In genomic region chrX:16298173-16298572, ce11 we compare ENCODE assay signal across 5 worm cellular contexts.
A peak's percentile ranks its signal among the peaks of the same experiment; 100 is the strongest.
TF ChIP-seq lines count a peak whose summit lies in the region.

No protein-coding gene starts in this region.

TF ChIP-seq in whole organism, L1 larva, 84 proteins besides CTCF, POLR2A, EP300 and RAD21 (continues in another document):
- TF ChIP-seq elt-2 (tag; optimal IDR thresholded peaks at IDR 0.05; lab: Kevin White, UChicago) (peak; percentile 29), nhr-85 (tag; lab: Kevin White, UChicago) (peak; percentile 76), dpl-1 (GFP tag; optimal IDR thresholded peaks at IDR 0.05; lab: Kevin White, UChicago) (peak in 1 of 3 experiments; percentile 6), ets-5 (GFP tag; IDR thresholded peaks at IDR 0.05; lab: Robert Waterston, UW) (no peak), nhr-90 (tag; optimal IDR thresholded peaks at IDR 0.05; lab: Kevin White, UChicago; ENCODE audit: poor library complexity) (peak; percentile 59), lin-15B (tag; optimal IDR thresholded peaks at IDR 0.05; lab: Kevin White, UChicago) (no peak), ama-1 (optimal IDR thresholded peaks at IDR 0.05; lab: Kevin White, UChicago) (no peak), mef-2 (tag; optimal IDR thresholded peaks at IDR 0.05; lab: Kevin White, UChicago) (no peak), vab-15 (tag; optimal IDR thresholded peaks at IDR 0.05; lab: Kevin White, UChicago) (no peak), pag-3 (tag; optimal IDR thresholded peaks at IDR 0.05; lab: Kevin White, UChicago; ENCODE audit: borderline replicate concordance, insufficient read depth) (no peak), ceh-82 (tag; optimal IDR thresholded peaks at IDR 0.05; lab: Kevin White, UChicago) (peak; percentile 44 to 70 (median 63)), fkh-4 (tag; optimal IDR thresholded peaks at IDR 0.05; lab: Kevin White, UChicago; ENCODE audit: borderline replicate concordance) (no peak), hpl-2 (GFP tag; optimal IDR thresholded peaks at IDR 0.05; lab: Kevin White, UChicago) (no peak), nhr-19 (GFP tag; conservative IDR thresholded peaks at IDR 0.05; lab: Robert Waterston, UW) (peak; percentile 69), lsy-2 (tag; optimal IDR thresholded peaks at IDR 0.05; lab: Kevin White, UChicago) (peak; percentile 49 to 53), nhr-20 (tag; optimal IDR thresholded peaks at IDR 0.05; lab: Kevin White, UChicago) (peak; percentile 75), xbp-1 (tag; optimal IDR thresholded peaks at IDR 0.05; lab: Kevin White, UChicago) (peak; percentile 48), ceh-8 (GFP tag; optimal IDR thresholded peaks at IDR 0.05; lab: Kevin White, UChicago) (no peak)

TF ChIP-seq in whole organism, L3 larva, 47 proteins besides CTCF, POLR2A, EP300 and RAD21 (continues in another document):
- TF ChIP-seq nhr-76 (tag; optimal IDR thresholded peaks at IDR 0.05; lab: Kevin White, UChicago): no peak
- no peak for TF ChIP-seq aly-2 (tag; optimal IDR thresholded peaks at IDR 0.05; lab: Kevin White, UChicago)
- TF ChIP-seq pqm-1 (tag; optimal IDR thresholded peaks at IDR 0.05; lab: Kevin White, UChicago): no peak
- TF ChIP-seq ceh-16 (tag; optimal IDR thresholded peaks at IDR 0.05; lab: Kevin White, UChicago): no peak
- TF ChIP-seq R02D3.7 (tag; optimal IDR thresholded peaks at IDR 0.05; lab: Kevin White, UChicago): no peak
- peak; percentile 52 for TF ChIP-seq tbx-2 (tag; optimal IDR thresholded peaks at IDR 0.05; lab: Kevin White, UChicago)
- no peak for TF ChIP-seq jun-1 (tag; optimal IDR thresholded peaks at IDR 0.05; lab: Kevin White, UChicago)
- TF ChIP-seq elt-2 (tag; optimal IDR thresholded peaks at IDR 0.05; lab: Kevin White, UChicago): peak; percentile 12
- peak; percentile 67 for TF ChIP-seq pha-4 (tag; optimal IDR thresholded peaks at IDR 0.05; lab: Kevin White, UChicago)
- peak; percentile 26 for TF ChIP-seq snpc-4 (tag; optimal IDR thresholded peaks at IDR 0.05; lab: Kevin White, UChicago)
- peak; percentile 39 for TF ChIP-seq ztf-4 (tag; optimal IDR thresholded peaks at IDR 0.05; lab: Kevin White, UChicago)
- TF ChIP-seq nfya-1 (tag; optimal IDR thresholded peaks at IDR 0.05; lab: Kevin White, UChicago; ENCODE audit: insufficient read depth): peak; percentile 34
- peak; percentile 92 for TF ChIP-seq hmg-11 (tag; optimal IDR thresholded peaks at IDR 0.05; lab: Kevin White, UChicago)
- no peak for TF ChIP-seq egl-27 (tag; optimal IDR thresholded peaks at IDR 0.05; lab: Kevin White, UChicago)
- no peak for TF ChIP-seq ztf-11 (tag; optimal IDR thresholded peaks at IDR 0.05; lab: Kevin White, UChicago)
- peak; percentile 65 for TF ChIP-seq nhr-43 (tag; optimal IDR thresholded peaks at IDR 0.05; lab: Kevin White, UChicago; ENCODE audit: poor library complexity, severe bottlenecking)
- TF ChIP-seq lin-39 (tag; optimal IDR thresholded peaks at IDR 0.05; lab: Kevin White, UChicago): peak; percentile 49
- TF ChIP-seq lsy-12 (tag; optimal IDR thresholded peaks at IDR 0.05; lab: Kevin White, UChicago): peak; percentile 46
- TF ChIP-seq mml-1 (tag; optimal IDR thresholded peaks at IDR 0.05; lab: Kevin White, UChicago): no peak

TF ChIP-seq in whole organism, early embryonic, 17 proteins besides CTCF, POLR2A, EP300 and RAD21:
- TF ChIP-seq F13C5.2 (tag; optimal IDR thresholded peaks at IDR 0.05; lab: Kevin White, UChicago) (peak; percentile 60), tbx-11 (GFP tag; IDR thresholded peaks at IDR 0.05; lab: Robert Waterston, UW) (peak; percentile 33; the same call in 1 of the 2 replicates), aly-1 (tag; optimal IDR thresholded peaks at IDR 0.05; lab: Kevin White, UChicago) (no peak), scrt-1 (GFP tag; IDR thresholded peaks at IDR 0.05; lab: Robert Waterston, UW) (0 out of 2 replicates have a peak, but pooled peaks have one; percentile 57), tbx-37 (GFP tag; conservative IDR thresholded peaks at IDR 0.05; lab: Robert Waterston, UW) (0 out of 2 replicates have a peak, but pooled peaks have one; percentile 40), tra-4 (tag; optimal IDR thresholded peaks at IDR 0.05; lab: Kevin White, UChicago) (no peak), flt-1 (GFP tag; IDR thresholded peaks at IDR 0.05; lab: Robert Waterston, UW) (no peak), hmbx-1 (tag; optimal IDR thresholded peaks at IDR 0.05; lab: Kevin White, UChicago) (no peak), pes-1 (GFP tag; IDR thresholded peaks at IDR 0.05; lab: Robert Waterston, UW) (peak; percentile 67)

TF ChIP-seq in whole organism, midembryonic, 9 proteins besides CTCF, POLR2A, EP300 and RAD21:
- no peak for TF ChIP-seq ztf-29 (GFP tag; IDR thresholded peaks at IDR 0.05; lab: Robert Waterston, UW)
- TF ChIP-seq flt-1 (GFP tag; IDR thresholded peaks at IDR 0.05; lab: Robert Waterston, UW): 0 out of 2 replicates have a peak, but pooled peaks have one; percentile 19
- peak; percentile 6 for TF ChIP-seq cog-1 (tag; optimal IDR thresholded peaks at IDR 0.05; lab: Kevin White, UChicago)
- 0 out of 2 replicates have a peak, but pooled peaks have one; percentile 24 for TF ChIP-seq tab-1 (GFP tag; IDR thresholded peaks at IDR 0.05; lab: Robert Waterston, UW)
- TF ChIP-seq klf-2 (GFP tag; conservative IDR thresholded peaks at IDR 0.05; lab: Robert Waterston, UW): peak; percentile 45; the same call in 1 of the 2 replicates
- TF ChIP-seq T22C8.4 (GFP tag; IDR thresholded peaks at IDR 0.05; lab: Robert Waterston, UW): peak; percentile 57
- peak; percentile 83 for TF ChIP-seq ztf-23 (GFP tag; IDR thresholded peaks at IDR 0.05; lab: Robert Waterston, UW)
- no peak for TF ChIP-seq ref-1 (GFP tag; conservative IDR thresholded peaks at IDR 0.05; lab: Robert Waterston, UW)

TF ChIP-seq in whole organism, young adult, 124 proteins besides CTCF, POLR2A, EP300 and RAD21 (continues in another document):
- TF ChIP-seq attf-5 (GFP tag; optimal IDR thresholded peaks at IDR 0.05; lab: Kevin White, UChicago) (peak; percentile 11), cebp-2 (GFP tag; IDR thresholded peaks at IDR 0.05; lab: Robert Waterston, UW) (no peak), ztf-25 (GFP tag; IDR thresholded peaks at IDR 0.05; lab: Robert Waterston, UW) (0 out of 2 replicates have a peak, but pooled peaks have one; percentile 59), ama-1 (optimal IDR thresholded peaks at IDR 0.05; lab: Kevin White, UChicago) (no peak), ama-1 (GFP tag; optimal IDR thresholded peaks at IDR 0.05; lab: Kevin White, UChicago) (peak; percentile 45 to 78), egl-44 (GFP tag; IDR thresholded peaks at IDR 0.05; lab: Robert Waterston, UW) (peak; percentile 73; the same call in 1 of the 2 replicates), mes-4 (tag; optimal IDR thresholded peaks at IDR 0.05; lab: Kevin White, UChicago) (peak; percentile 69), ztf-18 (tag; optimal IDR thresholded peaks at IDR 0.05; lab: Kevin White, UChicago) (peak; percentile 64), cebp-1 (GFP tag; IDR thresholded peaks at IDR 0.05; lab: Robert Waterston, UW) (no peak), cebp-1 (tag; optimal IDR thresholded peaks at IDR 0.05; lab: Kevin White, UChicago) (peak; percentile 70), bed-1 (GFP tag; IDR thresholded peaks at IDR 0.05; lab: Robert Waterston, UW) (no peak), F22D6.2 (tag; optimal IDR thresholded peaks at IDR 0.05; lab: Kevin White, UChicago) (no peak), B0336.3 (GFP tag; IDR thresholded peaks at IDR 0.05; lab: Robert Waterston, UW) (no peak), mcd-1 (GFP tag; IDR thresholded peaks at IDR 0.05; lab: Robert Waterston, UW) (peak; percentile 49; the same call in 1 of the 2 replicates), C06A6.2 (GFP tag; conservative IDR thresholded peaks at IDR 0.05; lab: Robert Waterston, UW) (no peak), athp-1 (tag; optimal IDR thresholded peaks at IDR 0.05; lab: Kevin White, UChicago) (peak; percentile 14), F10E7.11 (tag; optimal IDR thresholded peaks at IDR 0.05; lab: Kevin White, UChicago) (peak; percentile 7), pbrm-1 (GFP tag; IDR thresholded peaks at IDR 0.05; lab: Robert Waterston, UW) (peak; percentile 67; the same call in 1 of the 2 replicates), snpc-3.4 (tag; optimal IDR thresholded peaks at IDR 0.05; lab: Kevin White, UChicago) (peak; percentile 50), ets-4 (GFP tag; optimal IDR thresholded peaks at IDR 0.05; lab: Kevin White, UChicago) (no peak), him-1 (tag; optimal IDR thresholded peaks at IDR 0.05; lab: Kevin White, UChicago) (peak; percentile 63), ccch-3 (GFP tag; optimal IDR thresholded peaks at IDR 0.05; lab: Kevin White, UChicago) (no peak), nhr-27 (tag; optimal IDR thresholded peaks at IDR 0.05; lab: Kevin White, UChicago) (no peak), F55B11.4 (tag; optimal IDR thresholded peaks at IDR 0.05; lab: Kevin White, UChicago; ENCODE audit: borderline replicate concordance, insufficient read depth) (no peak), egl-18 (GFP tag; IDR thresholded peaks at IDR 0.05; lab: Robert Waterston, UW) (no peak), madf-6 (GFP tag; IDR thresholded peaks at IDR 0.05; lab: Robert Waterston, UW) (no peak; the same call in 1 of the 2 replicates), K11D2.4 (GFP tag; IDR thresholded peaks at IDR 0.05; lab: Robert Waterston, UW) (peak; percentile 56; the same call in 1 of the 2 replicates), hlh-26 (GFP tag; conservative IDR thresholded peaks at IDR 0.05; lab: Robert Waterston, UW) (no peak), tbp1 (GFP tag; optimal IDR thresholded peaks at IDR 0.05; lab: Kevin White, UChicago) (peak; percentile 94), zim-3 (tag; optimal IDR thresholded peaks at IDR 0.05; lab: Kevin White, UChicago) (peak; percentile 71), F23B12.7 (tag; optimal IDR thresholded peaks at IDR 0.05; lab: Kevin White, UChicago; ENCODE audit: insufficient read depth) (peak; percentile 68), F37B4.10 (GFP tag; IDR thresholded peaks at IDR 0.05; lab: Robert Waterston, UW) (no peak), fkh-3 (tag; optimal IDR thresholded peaks at IDR 0.05; lab: Kevin White, UChicago) (no peak), nhr-80 (tag; optimal IDR thresholded peaks at IDR 0.05; lab: Kevin White, UChicago) (peak; percentile 7), ztf-22 (GFP tag; optimal IDR thresholded peaks at IDR 0.05; lab: Kevin White, UChicago) (no peak), die-1 (tag; optimal IDR thresholded peaks at IDR 0.05; lab: Kevin White, UChicago) (peak; percentile 90), nfya-1 (tag; optimal IDR thresholded peaks at IDR 0.05; lab: Kevin White, UChicago; ENCODE audit: borderline replicate concordance, insufficient read depth) (no peak), ztf-3 (GFP tag; optimal IDR thresholded peaks at IDR 0.05; lab: Kevin White, UChicago) (no peak), egrh-3 (GFP tag; IDR thresholded peaks at IDR 0.05; lab: Robert Waterston, UW) (peak; percentile 8; the same call in 1 of the 2 replicates), lsl-1 (GFP tag; optimal IDR thresholded peaks at IDR 0.05; lab: Kevin White, UChicago) (no peak), chd-7 (tag; optimal IDR thresholded peaks at IDR 0.05; lab: Kevin White, UChicago) (no peak)

Comparison
In these comparisons a context has a peak if more than half of its experiments do, and no peak if none do; other contexts are left out.
1. Of the 8 proteins assayed by ChIP-seq in both whole organism, young adult and whole organism, L1 larva: peak only in whole organism, young adult: ama-1; only in whole organism, L1 larva: efl-1 and unc-130; in both: nhr-90 and snpc-4; in neither: 1; mixed calls (peak in some experiments, not most) for 2.